Worm (Caenorhabditis elegans) whole organism, mixed stage, embryonic: ENCODE results near the gene epg-9.
A peak's percentile ranks its signal among the peaks of the same experiment; 100 is the strongest.

ENCODE experiments used
- bed-3 ChIP-seq: fragments of 200-800 bp; sonication (Bioruptor generic); optimal IDR thresholded peaks from 3 replicates; lab custom pipeline; 2018; ENCODE audit warnings: mild to moderate bottlenecking, missing genetic modification characterization, moderate library complexity, missing compliant biosample characterization
- blmp-1 ChIP-seq: fragments of 150-350 bp; optimal IDR thresholded peaks from 2 replicates; lab custom pipeline; 2014; ENCODE audit warnings: missing biosample characterization, missing genetic modification characterization
- ceh-39 ChIP-seq: fragments of 150-350 bp; optimal IDR thresholded peaks from 2 replicates; lab custom pipeline; 2014; ENCODE audit warnings: missing biosample characterization, missing genetic modification characterization
- ceh-43 ChIP-seq: fragments of 200-800 bp; sonication (Bioruptor generic); optimal IDR thresholded peaks from 2 replicates; lab custom pipeline; 2018; ENCODE audit warnings: mild to moderate bottlenecking, missing genetic modification characterization, moderate library complexity, missing compliant biosample characterization
- ces-1 ChIP-seq: fragments of 150-350 bp; optimal IDR thresholded peaks from 2 replicates; lab custom pipeline; 2014; ENCODE audit warnings: missing biosample characterization, missing genetic modification reagents, missing genetic modification characterization
- cnd-1 ChIP-seq: fragments of 200-800 bp; sonication (Bioruptor generic); optimal IDR thresholded peaks from 2 replicates; lab custom pipeline; 2018; ENCODE audit warnings: mild to moderate bottlenecking, missing genetic modification characterization, missing compliant biosample characterization
- drap-1 ChIP-seq: fragments of 200-800 bp; sonication (Bioruptor generic); optimal IDR thresholded peaks from 3 replicates; lab custom pipeline; 2018; ENCODE audit warnings: mild to moderate bottlenecking, missing genetic modification characterization, missing compliant biosample characterization
- elt-1 ChIP-seq: sonication (generic microtip); optimal IDR thresholded peaks from 2 replicates; lab custom pipeline; 2017; ENCODE audit warnings: missing genetic modification characterization, mild to moderate bottlenecking, missing compliant biosample characterization, antibody characterized with exemption, moderate library complexity, borderline replicate concordance; ENCODE audit not compliant: insufficient read depth
- elt-3 ChIP-seq: fragments of 150-350 bp; optimal IDR thresholded peaks from 2 replicates; lab custom pipeline; 2014; ENCODE audit warnings: missing biosample characterization, missing genetic modification characterization
- flh-1 ChIP-seq: fragments of 200-800 bp; sonication (Bioruptor generic); optimal IDR thresholded peaks from 2 replicates; lab custom pipeline; 2018; ENCODE audit warnings: mild to moderate bottlenecking, missing genetic modification characterization, moderate library complexity, missing compliant biosample characterization
- ham-2 ChIP-seq: fragments of 200-800 bp; sonication (Bioruptor generic); optimal IDR thresholded peaks from 2 replicates; lab custom pipeline; 2018; ENCODE audit warnings: mild to moderate bottlenecking, missing genetic modification characterization, missing compliant biosample characterization
- hlh-1 ChIP-seq: fragments of 150-350 bp; optimal IDR thresholded peaks from 2 replicates; lab custom pipeline; 2014; ENCODE audit warnings: missing biosample characterization, missing genetic modification reagents, missing genetic modification characterization
- lin-13 ChIP-seq: fragments of 150-350 bp; optimal IDR thresholded peaks from 2 replicates; lab custom pipeline; 2014; ENCODE audit warnings: missing biosample characterization, missing genetic modification characterization
- lsy-2 ChIP-seq: fragments of 150-350 bp; optimal IDR thresholded peaks from 2 replicates; lab custom pipeline; 2014; ENCODE audit warnings: missing biosample characterization, missing genetic modification characterization
- mep-1 ChIP-seq: fragments of 150-350 bp; optimal IDR thresholded peaks from 2 replicates; lab custom pipeline; 2017; ENCODE audit warnings: missing biosample characterization, missing genetic modification reagents, missing genetic modification characterization, inconsistent platforms
- mls-2 ChIP-seq: sonication (generic microtip); optimal IDR thresholded peaks from 2 replicates; lab custom pipeline; 2016; ENCODE audit warnings: mild to moderate bottlenecking, missing genetic modification characterization, moderate library complexity, missing compliant biosample characterization
- nhr-12 ChIP-seq: fragments of 150-350 bp; optimal IDR thresholded peaks from 2 replicates; lab custom pipeline; 2014; ENCODE audit warnings: missing biosample characterization, missing genetic modification characterization
- nhr-2 ChIP-seq: fragments of 150-350 bp; optimal IDR thresholded peaks from 2 replicates; lab custom pipeline; 2014; ENCODE audit warnings: missing biosample characterization, missing genetic modification characterization
- nhr-237 ChIP-seq: fragments of 150-350 bp; optimal IDR thresholded peaks from 2 replicates; lab custom pipeline; 2014; ENCODE audit warnings: missing biosample characterization, missing genetic modification characterization
- nhr-28 ChIP-seq: fragments of 150-350 bp; optimal IDR thresholded peaks from 2 replicates; lab custom pipeline; 2014; ENCODE audit warnings: missing biosample characterization, missing genetic modification characterization
- nhr-76 ChIP-seq: sonication (generic microtip); optimal IDR thresholded peaks from 2 replicates; lab custom pipeline; 2017; ENCODE audit warnings: missing biosample characterization, missing genetic modification characterization
- pha-4 ChIP-seq: fragments of 150-350 bp; optimal IDR thresholded peaks from 2 replicates; lab custom pipeline; 2018; ENCODE audit warnings: missing biosample characterization, missing genetic modification reagents, missing genetic modification characterization
- sem-2 ChIP-seq: fragments of 200-800 bp; sonication (Bioruptor generic); optimal IDR thresholded peaks from 2 replicates; lab custom pipeline; 2018; ENCODE audit warnings: mild to moderate bottlenecking, missing genetic modification characterization, missing compliant biosample characterization
- snpc-4 ChIP-seq: fragments of 150-350 bp; optimal IDR thresholded peaks from 2 replicates; lab custom pipeline; 2014; ENCODE audit warnings: missing biosample characterization, missing genetic modification characterization
- sptf-1 ChIP-seq: sonication (generic microtip); optimal IDR thresholded peaks from 2 replicates; lab custom pipeline; 2017; ENCODE audit warnings: mild to moderate bottlenecking, missing genetic modification characterization, moderate library complexity, missing compliant biosample characterization
- unc-120 ChIP-seq: sonication (generic microtip); optimal IDR thresholded peaks from 2 replicates; lab custom pipeline; 2017; ENCODE audit warnings: missing genetic modification characterization, missing compliant biosample characterization; ENCODE audit not compliant: poor library complexity, severe bottlenecking
- unc-39 ChIP-seq: fragments of 150-350 bp; optimal IDR thresholded peaks from 2 replicates; lab custom pipeline; 2014; ENCODE audit warnings: missing biosample characterization, missing genetic modification characterization
- unc-62 ChIP-seq: fragments of 150-350 bp; optimal IDR thresholded peaks from 2 replicates; lab custom pipeline; 2014; ENCODE audit warnings: missing biosample characterization, missing genetic modification reagents, missing genetic modification characterization
- zip-8 ChIP-seq: fragments of 150-350 bp; optimal IDR thresholded peaks from 2 replicates; lab custom pipeline; 2014; ENCODE audit warnings: missing biosample characterization, missing genetic modification characterization
- ztf-11 ChIP-seq: fragments of 150-350 bp; optimal IDR thresholded peaks from 2 replicates; lab custom pipeline; 2014; ENCODE audit warnings: missing biosample characterization, missing genetic modification characterization

Gene epg-9

ce11 chrIV:2616853-2617252, 15.9 kb downstream of the epg-9 start:
- no peak for TF ChIP-seq elt-1 (tag; lab: Kevin White, UChicago)
- TF ChIP-seq elt-3 (tag; lab: Kevin White, UChicago) = no peak
- TF ChIP-seq sem-2 (GFP tag; lab: Kevin White, UChicago) = no peak
- no peak for TF ChIP-seq nhr-28
- no peak for TF ChIP-seq ceh-43
- no peak for TF ChIP-seq ces-1
- TF ChIP-seq mep-1 = no peak
- no peak for TF ChIP-seq hlh-1 (tag; lab: Kevin White, UChicago)
- no peak for TF ChIP-seq ceh-39 (tag; lab: Kevin White, UChicago)
- TF ChIP-seq, all 35 proteins: peak for 0

ce11 chrIV:2618611-2619010, 17.7 kb downstream of the epg-9 start, which contains the start of gene smf-3:
Gene smf-3, plus strand, starts transcription at chrIV:2618869.
- TF ChIP-seq elt-3 (tag; lab: Kevin White, UChicago) (no peak), cnd-1 (tag; lab: Kevin White, UChicago) (no peak), zip-8 (tag; lab: Kevin White, UChicago) (no peak), unc-62 (GFP tag; lab: Kevin White, UChicago) (no peak), mls-2 (tag; lab: Kevin White, UChicago) (no peak), hlh-1 (tag; lab: Kevin White, UChicago) (no peak), ham-2 (no peak), bed-3 (GFP tag; lab: Kevin White, UChicago) (no peak), nhr-12 (tag; lab: Kevin White, UChicago) (no peak)

- TF ChIP-seq unc-120 (tag; lab: Kevin White, UChicago) (no peak), hlh-1 (tag; lab: Kevin White, UChicago) (no peak), ceh-39 (tag; lab: Kevin White, UChicago) (no peak), ham-2 (no peak), elt-3 (tag; lab: Kevin White, UChicago) (no peak), snpc-4 (tag; lab: Kevin White, UChicago) (no peak), elt-1 (tag; lab: Kevin White, UChicago) (no peak), ztf-11 (tag; lab: Kevin White, UChicago) (no peak), blmp-1 (tag; lab: Kevin White, UChicago) (no peak), flh-1 (GFP tag; lab: Kevin White, UChicago) (no peak), pha-4 (tag; lab: Kevin White, UChicago) (no peak), bed-3 (GFP tag; lab: Kevin White, UChicago) (no peak), ces-1 (no peak), drap-1 (GFP tag; lab: Kevin White, UChicago) (no peak), nhr-237 (tag; lab: Kevin White, UChicago) (no peak), sem-2 (GFP tag; lab: Kevin White, UChicago) (no peak), nhr-2 (no peak), lin-13 (tag; lab: Kevin White, UChicago) (no peak)
Observed at ce11 chrIV:2628171-2628570, 27.2 kb downstream of the epg-9 start, which contains the start of gene ngn-1. Gene ngn-1, minus strand, starts transcription at chrIV:2628271.

ce11 chrIV:2630145-2630544, 29.2 kb downstream of the epg-9 start:
- peak; percentile 30 for TF ChIP-seq nhr-2
- no peak for TF ChIP-seq nhr-76 (tag; lab: Kevin White, UChicago)
- TF ChIP-seq, all 35 proteins: peak for 1

DNA sequence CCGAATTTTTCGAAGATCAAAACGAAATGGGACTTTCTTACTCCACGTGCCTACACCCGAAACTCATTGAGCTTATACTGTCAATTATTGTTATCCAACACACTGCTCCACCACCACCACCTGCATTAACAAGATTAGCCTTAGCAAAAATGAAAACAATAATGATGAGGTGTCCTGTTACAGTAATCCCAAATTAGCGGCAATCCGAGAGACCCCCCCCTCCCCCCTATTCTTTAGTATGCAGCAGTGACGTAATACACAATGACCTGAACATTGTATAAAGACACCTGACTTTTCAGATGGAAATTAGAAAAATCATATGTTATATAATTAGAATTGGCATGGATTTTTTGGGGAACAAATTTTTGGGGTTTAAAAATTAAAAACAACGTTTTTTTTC, 34.1 kb downstream of the epg-9 start:
- TF ChIP-seq zip-8 (tag; lab: Kevin White, UChicago) = peak; percentile 34
- no peak for TF ChIP-seq nhr-76 (tag; lab: Kevin White, UChicago)
- TF ChIP-seq elt-3 (tag; lab: Kevin White, UChicago) = no peak
- no peak for TF ChIP-seq flh-1 (GFP tag; lab: Kevin White, UChicago)
- no peak for TF ChIP-seq bed-3 (GFP tag; lab: Kevin White, UChicago)
- no peak for TF ChIP-seq sptf-1 (tag; lab: Kevin White, UChicago)
- TF ChIP-seq snpc-4 (tag; lab: Kevin White, UChicago) = no peak
- no peak for TF ChIP-seq hlh-1 (tag; lab: Kevin White, UChicago)
- no peak for TF ChIP-seq nhr-237 (tag; lab: Kevin White, UChicago)
- peak; percentile 53 for TF ChIP-seq nhr-2
- no peak for TF ChIP-seq unc-39 (tag; lab: Kevin White, UChicago)
- no peak for TF ChIP-seq nhr-12 (tag; lab: Kevin White, UChicago)
- no peak for TF ChIP-seq ham-2
- TF ChIP-seq cnd-1 (tag; lab: Kevin White, UChicago) = no peak
- peak; percentile 60 for TF ChIP-seq lsy-2
- no peak for TF ChIP-seq drap-1 (GFP tag; lab: Kevin White, UChicago)
- TF ChIP-seq, all 35 proteins: peak for 3
